Fruit fly (Drosophila melanogaster) whole organism, embryonic: ENCODE measurements around the gene CG9626.

Experiments used
- Abd-B ChIP-seq: fragments of 200-800 bp; sonication (Bioruptor generic); optimal IDR thresholded peaks from 2 replicates; lab custom pipeline; 2018; ENCODE audit warnings: missing biosample characterization, mild to moderate bottlenecking, missing genetic modification characterization, moderate library complexity
- CG10366 ChIP-seq: fragments of 200-800 bp; sonication (Bioruptor generic); IDR thresholded peaks from 2 replicates; pipeline ENCODE4 v1.3.6; 2022; ENCODE audit warnings: missing biosample characterization, missing genetic modification characterization
- CG11085 ChIP-seq: fragments of 200-800 bp; sonication (Bioruptor generic); IDR thresholded peaks from 2 replicates; pipeline ENCODE4 v1.3.6; 2022; ENCODE audit warnings: missing biosample characterization, missing genetic modification characterization
- CG11093 ChIP-seq: fragments of 200-800 bp; sonication (Bioruptor generic); IDR thresholded peaks from 3 replicates; pipeline ENCODE4 v1.3.6; 2022; ENCODE audit warnings: missing biosample characterization, missing genetic modification characterization
- CG11247 ChIP-seq: fragments of 200-800 bp; sonication (Bioruptor generic); IDR thresholded peaks from 2 replicates; pipeline ENCODE4 v1.3.6; 2022; ENCODE audit warnings: missing biosample characterization, missing genetic modification characterization
- CG12219 ChIP-seq: fragments of 200-800 bp; sonication (Bioruptor generic); optimal IDR thresholded peaks from 3 replicates; lab custom pipeline; 2018; ENCODE audit warnings: missing biosample characterization, mild to moderate bottlenecking, missing genetic modification characterization
- CG13287 ChIP-seq: fragments of 200-800 bp; sonication (Bioruptor generic); IDR thresholded peaks from 2 replicates; pipeline ENCODE4 v1.3.6; 2022; ENCODE audit warnings: missing biosample characterization, missing genetic modification characterization; ENCODE audit not compliant: partially characterized antibody
- CG17359 ChIP-seq: fragments of 200-800 bp; sonication (Bioruptor generic); optimal IDR thresholded peaks from 3 replicates; lab custom pipeline; 2018; ENCODE audit warnings: missing biosample characterization, mild to moderate bottlenecking, missing genetic modification characterization, moderate library complexity
- CG18476 ChIP-seq: fragments of 200-800 bp; sonication (Bioruptor generic); optimal IDR thresholded peaks from 2 replicates; lab custom pipeline; 2016; ENCODE audit warnings: missing biosample characterization, mild to moderate bottlenecking, missing genetic modification characterization
- CG31365 ChIP-seq: fragments of 200-800 bp; sonication (Bioruptor generic); optimal IDR thresholded peaks from 2 replicates; lab custom pipeline; 2018; ENCODE audit warnings: missing biosample characterization, mild to moderate bottlenecking, missing genetic modification characterization
- CG31441 ChIP-seq: fragments of 200-800 bp; sonication (Bioruptor generic); IDR thresholded peaks from 2 replicates; pipeline ENCODE4 v1.3.6; 2022; ENCODE audit warnings: missing biosample characterization, missing genetic modification characterization
- CG34376 ChIP-seq: fragments of 200-800 bp; sonication (Bioruptor generic); optimal IDR thresholded peaks from 2 replicates; lab custom pipeline; 2018; ENCODE audit warnings: missing biosample characterization, mild to moderate bottlenecking, missing genetic modification characterization
- CG4617 ChIP-seq: fragments of 200-800 bp; sonication (Bioruptor generic); optimal IDR thresholded peaks from 3 replicates; lab custom pipeline; 2016; ENCODE audit warnings: missing biosample characterization, missing genetic modification characterization, borderline replicate concordance
- CG6254 ChIP-seq: fragments of 200-800 bp; sonication (Bioruptor generic); optimal IDR thresholded peaks from 3 replicates; lab custom pipeline; 2017; ENCODE audit warnings: mild to moderate bottlenecking, missing biosample characterization, missing genetic modification reagents, missing genetic modification characterization
- CG6654 ChIP-seq: fragments of 200-800 bp; sonication (Bioruptor generic); optimal IDR thresholded peaks from 2 replicates; lab custom pipeline; 2017; ENCODE audit warnings: missing biosample characterization, mild to moderate bottlenecking, missing genetic modification characterization
- CG8290 ChIP-seq, 3 experiments: fragments of 200-800 bp; sonication (Bioruptor generic); optimal IDR thresholded peaks; 2 replicates each; lab custom pipeline; 2016 to 2019; ENCODE audit warnings: missing biosample characterization in 3 of 3, missing genetic modification characterization in 3 of 3, mild to moderate bottlenecking in 2 of 3, moderate library complexity in 1 of 3
- CG8388 ChIP-seq: fragments of 200-800 bp; sonication (Bioruptor generic); optimal IDR thresholded peaks from 2 replicates; lab custom pipeline; 2019; ENCODE audit warnings: missing biosample characterization, mild to moderate bottlenecking, missing genetic modification characterization, moderate library complexity
- CG9215 ChIP-seq: fragments of 200-800 bp; sonication (Bioruptor generic); IDR thresholded peaks from 2 replicates; pipeline ENCODE4 v1.3.6; 2022; ENCODE audit warnings: missing biosample characterization, missing genetic modification characterization
- CG9437 ChIP-seq: fragments of 200-800 bp; sonication (Bioruptor generic); optimal IDR thresholded peaks from 2 replicates; lab custom pipeline; 2018; ENCODE audit warnings: missing biosample characterization, mild to moderate bottlenecking, missing genetic modification characterization
- Ets97D ChIP-seq: fragments of 200-800 bp; sonication (Bioruptor generic); optimal IDR thresholded peaks from 3 replicates; lab custom pipeline; 2016; ENCODE audit warnings: missing biosample characterization, missing genetic modification characterization
- HLH4C ChIP-seq: fragments of 200-800 bp; sonication (Bioruptor generic); IDR thresholded peaks from 3 replicates; pipeline ENCODE4 v1.3.6; 2022; ENCODE audit warnings: missing biosample characterization, missing genetic modification characterization; ENCODE audit not compliant: partially characterized antibody
- Hey ChIP-seq: fragments of 200-800 bp; sonication (Bioruptor generic); optimal IDR thresholded peaks from 3 replicates; lab custom pipeline; 2018; ENCODE audit warnings: missing biosample characterization, mild to moderate bottlenecking, missing genetic modification characterization
- HmgZ ChIP-seq: fragments of 200-800 bp; sonication (Bioruptor generic); optimal IDR thresholded peaks from 2 replicates; lab custom pipeline; 2018; ENCODE audit warnings: missing biosample characterization, mild to moderate bottlenecking, missing genetic modification characterization
- NFAT ChIP-seq: fragments of 200-800 bp; sonication (Bioruptor generic); IDR thresholded peaks from 2 replicates; pipeline ENCODE4 v1.3.6; 2022; ENCODE audit warnings: missing biosample characterization, missing genetic modification characterization
- NK7.1 ChIP-seq: fragments of 200-800 bp; sonication (Bioruptor generic); optimal IDR thresholded peaks from 3 replicates; lab custom pipeline; 2016; ENCODE audit warnings: missing biosample characterization, missing genetic modification characterization
- Usf ChIP-seq: fragments of 200-800 bp; sonication (Bioruptor generic); optimal IDR thresholded peaks from 2 replicates; lab custom pipeline; 2017; ENCODE audit warnings: missing genotype, missing biosample characterization, missing genetic modification characterization
- Xrp1 ChIP-seq: fragments of 200-800 bp; sonication (Bioruptor generic); IDR thresholded peaks from 2 replicates; pipeline ENCODE4 v1.3.6; 2022; ENCODE audit warnings: missing biosample characterization, missing genetic modification characterization
- ac ChIP-seq: fragments of 200-800 bp; sonication (Bioruptor generic); optimal IDR thresholded peaks from 3 replicates; lab custom pipeline; 2017; ENCODE audit warnings: missing biosample characterization, mild to moderate bottlenecking, missing genetic modification characterization
- ap ChIP-seq: fragments of 200-800 bp; sonication (Bioruptor generic); IDR thresholded peaks from 2 replicates; pipeline ENCODE4 v1.3.6; 2022; ENCODE audit warnings: missing biosample characterization, missing genetic modification characterization
- emc ChIP-seq: fragments of 200-800 bp; sonication (Bioruptor generic); optimal IDR thresholded peaks from 2 replicates; lab custom pipeline; 2016; ENCODE audit warnings: missing biosample characterization, missing genetic modification characterization
- exex ChIP-seq: fragments of 200-800 bp; sonication (Bioruptor generic); optimal IDR thresholded peaks from 4 replicates; lab custom pipeline; 2018; ENCODE audit warnings: missing biosample characterization, mild to moderate bottlenecking, missing genetic modification characterization, moderate library complexity
- eyg ChIP-seq: fragments of 200-800 bp; sonication (Bioruptor generic); optimal IDR thresholded peaks from 3 replicates; lab custom pipeline; 2016; ENCODE audit warnings: missing biosample characterization, missing genetic modification characterization
- fd102C ChIP-seq: fragments of 200-800 bp; sonication (Bioruptor generic); optimal IDR thresholded peaks from 2 replicates; lab custom pipeline; 2018; ENCODE audit warnings: missing biosample characterization, mild to moderate bottlenecking, missing genetic modification characterization, moderate library complexity
- fd96Cb ChIP-seq: fragments of 200-800 bp; sonication (Bioruptor generic); optimal IDR thresholded peaks from 2 replicates; lab custom pipeline; 2018; ENCODE audit warnings: missing biosample characterization, mild to moderate bottlenecking, missing genetic modification characterization, moderate library complexity
- jing ChIP-seq: fragments of 200-800 bp; sonication (Bioruptor generic); optimal IDR thresholded peaks from 2 replicates; lab custom pipeline; 2018; ENCODE audit warnings: missing biosample characterization, mild to moderate bottlenecking, missing genetic modification characterization
- kah ChIP-seq: fragments of 200-800 bp; sonication (Bioruptor generic); optimal IDR thresholded peaks from 2 replicates; lab custom pipeline; 2018; ENCODE audit warnings: missing biosample characterization, mild to moderate bottlenecking, missing genetic modification characterization
- lilli ChIP-seq: fragments of 200-800 bp; sonication (Bioruptor generic); optimal IDR thresholded peaks from 3 replicates; lab custom pipeline; 2016; ENCODE audit warnings: missing biosample characterization, missing genetic modification characterization
- luna ChIP-seq: fragments of 200-800 bp; sonication (Bioruptor generic); optimal IDR thresholded peaks from 2 replicates; lab custom pipeline; 2016; ENCODE audit warnings: missing biosample characterization, missing genetic modification characterization
- pnt ChIP-seq: fragments of 200-800 bp; sonication (Bioruptor generic); optimal IDR thresholded peaks from 3 replicates; lab custom pipeline; 2016; ENCODE audit warnings: missing biosample characterization, missing genetic modification characterization
- run ChIP-seq: fragments of 200-800 bp; sonication (Bioruptor generic); optimal IDR thresholded peaks from 3 replicates; lab custom pipeline; 2018; ENCODE audit warnings: missing biosample characterization, mild to moderate bottlenecking, missing genetic modification characterization
- sens-2 ChIP-seq: fragments of 200-800 bp; sonication (Bioruptor generic); IDR thresholded peaks from 2 replicates; pipeline ENCODE4 v1.3.6; 2022; ENCODE audit warnings: missing biosample characterization, missing genetic modification characterization
- seq ChIP-seq: fragments of 200-800 bp; sonication (Bioruptor generic); IDR thresholded peaks from 2 replicates; pipeline ENCODE4 v1.3.6; 2022; ENCODE audit warnings: missing biosample characterization, missing genetic modification characterization
- shn ChIP-seq: fragments of 200-800 bp; sonication (Bioruptor generic); optimal IDR thresholded peaks from 3 replicates; lab custom pipeline; 2016; ENCODE audit warnings: missing biosample characterization, missing genetic modification characterization
- sna ChIP-seq: fragments of 200-800 bp; sonication (Bioruptor generic); IDR thresholded peaks from 2 replicates; pipeline ENCODE4 v1.3.6; 2022; ENCODE audit warnings: missing biosample characterization, missing genetic modification characterization; ENCODE audit not compliant: partially characterized antibody
- tap ChIP-seq: fragments of 200-800 bp; optimal IDR thresholded peaks from 3 replicates; lab custom pipeline; 2019; ENCODE audit warnings: missing biosample characterization, mild to moderate bottlenecking, missing genetic modification characterization, moderate library complexity
- tio ChIP-seq: fragments of 200-800 bp; sonication (Bioruptor generic); optimal IDR thresholded peaks from 2 replicates; lab custom pipeline; 2017; ENCODE audit warnings: missing biosample characterization, missing genetic modification characterization, inconsistent platforms
- tx ChIP-seq: fragments of 200-800 bp; sonication (Bioruptor generic); optimal IDR thresholded peaks from 2 replicates; lab custom pipeline; 2016; ENCODE audit warnings: missing biosample characterization, missing genetic modification characterization
- unc-4 ChIP-seq: fragments of 200-800 bp; sonication (Bioruptor generic); IDR thresholded peaks from 2 replicates; pipeline ENCODE4 v1.3.6; 2022; ENCODE audit warnings: missing biosample characterization, missing genetic modification characterization; ENCODE audit not compliant: partially characterized antibody
- z ChIP-seq: fragments of 200-800 bp; sonication (Bioruptor generic); IDR thresholded peaks from 3 replicates; pipeline ENCODE4 v1.3.6; 2022; ENCODE audit warnings: missing biosample characterization, missing genetic modification characterization

The CG9626 gene

dm6 chr3R:8333768-8334470 lies 33.1 kb upstream of the CG9626 start, which contains the start of gene Poxm (continued):
- peak; percentile 95 for TF ChIP-seq CG31441 (GFP tag; lab: Robert Waterston, UW)
- TF ChIP-seq CG11085 (GFP tag; lab: Robert Waterston, UW), result peak; percentile 57
- peak; percentile 65 for TF ChIP-seq NFAT (GFP tag; lab: Robert Waterston, UW)
- TF ChIP-seq jing (GFP tag; lab: Kevin White, UChicago), result peak; percentile 58
- no peak; the same call in 1 of the 2 replicates for TF ChIP-seq sens-2 (GFP tag; lab: Robert Waterston, UW)
- TF ChIP-seq Usf (GFP tag; lab: Kevin White, UChicago), result peak; percentile 91
- TF ChIP-seq run (tag; lab: Kevin White, UChicago), result peak; percentile 77
- TF ChIP-seq tio, result peak; percentile 88
- peak; percentile 78 for TF ChIP-seq CG8290 (GFP tag; optimal IDR thresholded peaks at IDR 0.05; lab: Kevin White, UChicago)
- TF ChIP-seq CG8290 (tag; optimal IDR thresholded peaks at IDR 0.05; lab: Kevin White, UChicago), result peak in 1 of 2 experiments; percentile 83
- peak; percentile 78 for TF ChIP-seq seq
- peak; percentile 88 for TF ChIP-seq CG8388 (GFP tag; lab: Kevin White, UChicago)
- peak; percentile 86 for TF ChIP-seq CG6254 (GFP tag; lab: Kevin White, UChicago)
- no peak for TF ChIP-seq luna (GFP tag; lab: Kevin White, UChicago)
- no peak for TF ChIP-seq unc-4 (GFP tag; lab: Robert Waterston, UW)
- peak; percentile 94 for TF ChIP-seq Abd-B (GFP tag; lab: Kevin White, UChicago)
- TF ChIP-seq ap (GFP tag; lab: Robert Waterston, UW), result peak; percentile 79
- peak; percentile 92 for TF ChIP-seq CG11093 (GFP tag; lab: Robert Waterston, UW)
- peak; percentile 80 for TF ChIP-seq pnt (GFP tag; lab: Kevin White, UChicago)
- peak; percentile 57 for TF ChIP-seq CG12219 (GFP tag; lab: Kevin White, UChicago)
- peak; percentile 78 for TF ChIP-seq tap (tag; lab: Kevin White, UChicago)
- TF ChIP-seq CG31365 (tag; lab: Kevin White, UChicago), result no peak
- TF ChIP-seq CG17359 (tag; lab: Kevin White, UChicago), result peak; percentile 88
- TF ChIP-seq shn (GFP tag; lab: Kevin White, UChicago), result peak; percentile 8
- peak; percentile 7; the same call in 1 of the 3 replicates for TF ChIP-seq z (GFP tag; lab: Robert Waterston, UW)
- TF ChIP-seq fd96Cb (tag; lab: Kevin White, UChicago), result peak; percentile 95
- TF ChIP-seq eyg (GFP tag; lab: Kevin White, UChicago), result peak; percentile 14
- TF ChIP-seq Hey (tag; lab: Kevin White, UChicago), result no peak
- peak; percentile 79 for TF ChIP-seq CG10366 (GFP tag; lab: Robert Waterston, UW)
- no peak for TF ChIP-seq HLH4C (GFP tag; lab: Robert Waterston, UW)
- peak; percentile 91 for TF ChIP-seq Xrp1 (GFP tag; lab: Robert Waterston, UW)
- TF ChIP-seq CG34376 (GFP tag; lab: Kevin White, UChicago), result peak; percentile 18
- peak; percentile 86 for TF ChIP-seq CG9437 (GFP tag; lab: Kevin White, UChicago)
- TF ChIP-seq ac, result peak; percentile 75
- TF ChIP-seq CG6654 (GFP tag; lab: Kevin White, UChicago), result peak; percentile 78
- TF ChIP-seq CG13287 (GFP tag; lab: Robert Waterston, UW), result no peak
- peak; percentile 77 for TF ChIP-seq kah (GFP tag; lab: Kevin White, UChicago)
- peak; percentile 35 for TF ChIP-seq tx (GFP tag; lab: Kevin White, UChicago)
- TF ChIP-seq CG4617 (GFP tag; lab: Kevin White, UChicago), result peak; percentile 63
- peak; percentile 1 for TF ChIP-seq fd102C (GFP tag; lab: Kevin White, UChicago)
- no peak for TF ChIP-seq sna
- peak; percentile 24 for TF ChIP-seq exex (tag; lab: Kevin White, UChicago)
- peak; percentile 33 for TF ChIP-seq Ets97D (GFP tag; lab: Kevin White, UChicago)
- peak; percentile 81 for TF ChIP-seq lilli
- TF ChIP-seq CG18476 (GFP tag; lab: Kevin White, UChicago), result peak; percentile 81
- no peak for TF ChIP-seq NK7.1 (GFP tag; lab: Kevin White, UChicago)
- TF ChIP-seq HmgZ (tag; lab: Kevin White, UChicago), result peak; percentile 38
- TF ChIP-seq CG11247, result peak; percentile 63
- no peak for TF ChIP-seq emc (GFP tag; lab: Kevin White, UChicago)
- TF ChIP-seq CG9215, result peak; percentile 89
